Worm (Caenorhabditis elegans): ENCODE data around the gene C14A6.5.

ce11 chrV:18123639-18124038, 41.0 kb downstream of the C14A6.5 start, which contains the start of gene fbxa-107:
- TF ChIP-seq ama-1 (optimal IDR thresholded peaks at IDR 0.05), result no peak
- no peak for TF ChIP-seq ama-1 (GFP tag; optimal IDR thresholded peaks at IDR 0.05)
- no peak for TF ChIP-seq hmg-1.2 (GFP tag; IDR thresholded peaks at IDR 0.05)
- no peak for TF ChIP-seq ekl-4 (GFP tag; IDR thresholded peaks at IDR 0.05)
- no peak for TF ChIP-seq nhr-80 (tag; optimal IDR thresholded peaks at IDR 0.05)
- TF ChIP-seq dpl-1 (GFP tag; optimal IDR thresholded peaks at IDR 0.05), result no peak
- TF ChIP-seq Y79H2A.3 (GFP tag; conservative IDR thresholded peaks at IDR 0.05), result no peak
- no peak for TF ChIP-seq ztf-22 (GFP tag; optimal IDR thresholded peaks at IDR 0.05)
- TF ChIP-seq lin-26 (GFP tag; IDR thresholded peaks at IDR 0.05), result no peak
- no peak for TF ChIP-seq pha-4 (tag; optimal IDR thresholded peaks at IDR 0.05)
- no peak for TF ChIP-seq lin-35 (GFP tag; optimal IDR thresholded peaks at IDR 0.05)
- no peak for TF ChIP-seq ztf-26 (tag; optimal IDR thresholded peaks at IDR 0.05)
- no peak for TF ChIP-seq snpc-4 (GFP tag; optimal IDR thresholded peaks at IDR 0.05)
- no peak for TF ChIP-seq snpc-4 (tag; optimal IDR thresholded peaks at IDR 0.05)
